Fruit fly (Drosophila melanogaster) S2 (cell line): ENCODE data around the gene CG33293.

Source experiments
- CG8478 ChIP-seq: fragments of >200 bp; optimal IDR thresholded peaks from 2 replicates; lab custom pipeline; 2018
- CTCF ChIP-seq, 2 experiments: fragments of >200 bp; optimal IDR thresholded peaks; 2 replicates each; lab custom pipeline; 2018

- no peak for TF ChIP-seq CTCF (optimal IDR thresholded peaks at IDR 0.05; lab: Kevin White, UChicago)
- no peak for TF ChIP-seq CG8478 (lab: Kevin White, UChicago)
These were observed 47.3 kb downstream of the CG33293 start for dm6 chr3R:5193271-5193670.
